Worm (Caenorhabditis elegans) whole organism, L1 larva: ENCODE results near the gene T23G4.127.

Experiments
- elt-3 ChIP-seq, 6 experiments: fragments of 150-350 bp in 1 of 6; sonication (generic microtip); optimal IDR thresholded peaks; 2 replicates each; lab custom pipeline; 2017 to 2018; ENCODE audit warnings: missing biosample characterization in 6 of 6, missing genetic modification characterization in 6 of 6, inconsistent platforms in 1 of 6
- isw-1 ChIP-seq: fragments of 200-800 bp; sonication (Bioruptor generic); IDR thresholded peaks from 2 replicates; pipeline ENCODE4 v1.3.6; 2022; ENCODE audit warnings: missing genetic modification characterization, missing compliant biosample characterization
- ztf-11 ChIP-seq, 2 experiments: sonication (generic microtip); optimal IDR thresholded peaks; 2 replicates each; lab custom pipeline; 2016 to 2017; ENCODE audit warnings: missing genetic modification characterization in 2 of 2, missing biosample characterization in 1 of 2, missing compliant biosample characterization in 1 of 2

DNA sequence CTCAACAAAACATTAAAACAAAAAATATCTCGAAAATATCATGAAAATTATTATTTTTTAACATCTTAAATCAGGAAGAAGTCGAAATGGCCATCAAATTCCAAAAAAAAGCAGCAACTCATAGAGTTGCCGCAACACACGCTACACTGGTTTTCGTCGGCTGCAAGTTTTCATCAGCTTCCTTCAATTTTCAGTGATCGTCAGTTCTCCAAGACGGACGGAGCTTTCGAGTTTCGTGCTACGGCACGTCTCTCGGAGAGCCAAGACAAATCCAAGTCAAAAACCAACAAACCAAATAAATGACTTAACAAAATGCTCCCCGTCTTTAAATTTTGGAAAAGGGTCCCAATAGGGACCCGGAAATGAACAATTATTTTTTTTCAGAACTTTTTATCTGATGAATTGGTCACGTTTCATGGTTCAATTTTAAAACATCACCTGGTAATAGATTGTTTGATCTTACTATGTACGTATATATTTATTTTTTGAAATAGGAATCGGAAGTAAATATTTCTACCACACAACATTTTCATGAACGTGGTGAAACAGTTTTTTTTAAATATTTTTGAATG, 10.7 kb upstream of the T23G4.127 start:
- TF ChIP-seq elt-3 (tag; optimal IDR thresholded peaks at IDR 0.05; lab: Kevin White, UChicago) (no peak), isw-1 (GFP tag; lab: Robert Waterston, UW) (no peak), ztf-11 (tag; optimal IDR thresholded peaks at IDR 0.05; lab: Kevin White, UChicago) (no peak)
